Fruit fly (Drosophila melanogaster) whole organism, embryonic: Measurements from ENCODE around the gene CG32645.

Source experiments
- BEAF-32 ChIP-seq: fragments of 200-800 bp; sonication (Bioruptor generic); optimal IDR thresholded peaks from 3 replicates; lab custom pipeline; 2017; ENCODE audit warnings: missing biosample characterization, missing genetic modification characterization, mild to moderate bottlenecking, moderate library complexity, missing genetic modification reagents
- CG11093 ChIP-seq: fragments of 200-800 bp; sonication (Bioruptor generic); IDR thresholded peaks from 3 replicates; pipeline ENCODE4 v1.3.6; 2022; ENCODE audit warnings: missing biosample characterization, missing genetic modification characterization
- CG11723 ChIP-seq: fragments of 200-800 bp; sonication (Bioruptor generic); optimal IDR thresholded peaks from 2 replicates; lab custom pipeline; 2017; ENCODE audit warnings: missing biosample characterization, mild to moderate bottlenecking, missing genetic modification characterization
- CG12071 ChIP-seq: fragments of 200-800 bp; sonication (Bioruptor generic); optimal IDR thresholded peaks from 3 replicates; lab custom pipeline; 2018; ENCODE audit warnings: missing biosample characterization, mild to moderate bottlenecking, missing genetic modification characterization
- CG12219 ChIP-seq: fragments of 200-800 bp; sonication (Bioruptor generic); optimal IDR thresholded peaks from 3 replicates; lab custom pipeline; 2018; ENCODE audit warnings: missing biosample characterization, mild to moderate bottlenecking, missing genetic modification characterization
- CG12659 ChIP-seq: fragments of 200-800 bp; sonication (Bioruptor generic); optimal IDR thresholded peaks from 3 replicates; lab custom pipeline; 2017; ENCODE audit warnings: mild to moderate bottlenecking, missing biosample characterization, missing genetic modification reagents, missing genetic modification characterization
- CG13624 ChIP-seq: fragments of 200-800 bp; sonication (Bioruptor generic); optimal IDR thresholded peaks from 2 replicates; lab custom pipeline; 2016; ENCODE audit warnings: missing biosample characterization, missing genetic modification characterization
- CG14441 ChIP-seq: fragments of 200-800 bp; sonication (Bioruptor generic); IDR thresholded peaks from 2 replicates; pipeline ENCODE4 v1.3.6; 2022; ENCODE audit warnings: missing biosample characterization, missing genetic modification characterization
- CG1602 ChIP-seq: fragments of 200-800 bp; sonication (Bioruptor generic); optimal IDR thresholded peaks from 3 replicates; lab custom pipeline; 2016; ENCODE audit warnings: missing biosample characterization, missing genetic modification characterization
- CG16815 ChIP-seq: fragments of 200-800 bp; sonication (Bioruptor generic); optimal IDR thresholded peaks from 3 replicates; lab custom pipeline; 2017; ENCODE audit warnings: missing biosample characterization, mild to moderate bottlenecking, missing genetic modification characterization
- CG18599 ChIP-seq: fragments of 200-800 bp; sonication (Bioruptor generic); optimal IDR thresholded peaks from 3 replicates; lab custom pipeline; 2017; ENCODE audit warnings: missing biosample characterization, missing genetic modification characterization, mild to moderate bottlenecking, moderate library complexity, missing genetic modification reagents
- CG2712 ChIP-seq: fragments of 200-800 bp; optimal IDR thresholded peaks from 3 replicates; lab custom pipeline; 2019; ENCODE audit warnings: missing biosample characterization, mild to moderate bottlenecking, missing genetic modification characterization, moderate library complexity
- CG3281 ChIP-seq: fragments of 200-800 bp; sonication (Bioruptor generic); optimal IDR thresholded peaks from 3 replicates; lab custom pipeline; 2017; ENCODE audit warnings: missing biosample characterization, mild to moderate bottlenecking, missing genetic modification characterization
- CG43689 ChIP-seq: fragments of 200-800 bp; sonication (Bioruptor generic); IDR thresholded peaks from 2 replicates; pipeline ENCODE4 v1.3.6; 2022; ENCODE audit warnings: missing biosample characterization, missing genetic modification characterization
- CG6791 ChIP-seq: fragments of 200-800 bp; sonication (Bioruptor generic); IDR thresholded peaks from 3 replicates; pipeline ENCODE4 v1.3.6; 2022; ENCODE audit warnings: missing biosample characterization, missing genetic modification characterization; ENCODE audit not compliant: partially characterized antibody
- CG7271 ChIP-seq: fragments of 200-800 bp; sonication (Bioruptor generic); optimal IDR thresholded peaks from 2 replicates; lab custom pipeline; 2018; ENCODE audit warnings: missing biosample characterization, mild to moderate bottlenecking, missing genetic modification characterization, moderate library complexity
- CG7786 ChIP-seq: fragments of 200-800 bp; sonication (Bioruptor generic); optimal IDR thresholded peaks from 2 replicates; lab custom pipeline; 2016; ENCODE audit warnings: missing biosample characterization, missing genetic modification characterization
- D19A ChIP-seq: fragments of 200-800 bp; optimal IDR thresholded peaks from 3 replicates; lab custom pipeline; 2019; ENCODE audit warnings: missing biosample characterization, mild to moderate bottlenecking, missing genetic modification characterization, moderate library complexity
- Dip3 ChIP-seq: fragments of 200-800 bp; sonication (Bioruptor generic); optimal IDR thresholded peaks from 3 replicates; lab custom pipeline; 2016; ENCODE audit warnings: missing biosample characterization, missing genetic modification characterization
- Drgx ChIP-seq: fragments of 200-800 bp; sonication (Bioruptor generic); IDR thresholded peaks from 2 replicates; pipeline ENCODE4 v1.3.6; 2022; ENCODE audit warnings: missing biosample characterization, missing genetic modification characterization
- Ets65A ChIP-seq: fragments of 200-800 bp; sonication (Bioruptor generic); peaks from one replicate; lab custom pipeline; 2016; ENCODE audit warnings: missing biosample characterization, missing genetic modification characterization
- Hand ChIP-seq: fragments of 200-800 bp; sonication (Bioruptor generic); optimal IDR thresholded peaks from 2 replicates; lab custom pipeline; 2017; ENCODE audit warnings: mild to moderate bottlenecking, missing biosample characterization, missing genetic modification reagents, missing genetic modification characterization
- Jarid2 ChIP-seq: fragments of 200-800 bp; sonication (Bioruptor generic); optimal IDR thresholded peaks from 3 replicates; lab custom pipeline; 2017; ENCODE audit warnings: mild to moderate bottlenecking, missing biosample characterization, missing genetic modification reagents, missing genetic modification characterization
- Lpt ChIP-seq: fragments of >200 bp; optimal IDR thresholded peaks from 2 replicates; lab custom pipeline; 2018; ENCODE audit warnings: missing biosample characterization, missing genetic modification characterization
- NK7.1 ChIP-seq: fragments of 200-800 bp; sonication (Bioruptor generic); optimal IDR thresholded peaks from 3 replicates; lab custom pipeline; 2016; ENCODE audit warnings: missing biosample characterization, missing genetic modification characterization
- Nf-YA ChIP-seq: fragments of 200-800 bp; sonication (Bioruptor generic); IDR thresholded peaks from 2 replicates; pipeline ENCODE4 v1.3.6; 2022; ENCODE audit warnings: missing biosample characterization, missing genetic modification characterization
- Oli ChIP-seq: fragments of 200-800 bp; sonication (Bioruptor generic); optimal IDR thresholded peaks from 2 replicates; lab custom pipeline; 2018; ENCODE audit warnings: missing biosample characterization, mild to moderate bottlenecking, missing genetic modification characterization, moderate library complexity
- Optix ChIP-seq: fragments of 200-800 bp; sonication (Bioruptor generic); IDR thresholded peaks from 3 replicates; pipeline ENCODE4 v1.3.6; 2022; ENCODE audit warnings: missing biosample characterization, missing genetic modification characterization
- abd-A ChIP-seq: fragments of 200-800 bp; sonication (Bioruptor generic); optimal IDR thresholded peaks from 3 replicates; lab custom pipeline; 2019; ENCODE audit warnings: missing biosample characterization, mild to moderate bottlenecking, missing genetic modification characterization, moderate library complexity
- croc ChIP-seq: fragments of 200-800 bp; sonication (Bioruptor generic); conservative IDR thresholded peaks from 3 replicates; pipeline ENCODE4 v1.3.6; 2022; ENCODE audit warnings: missing biosample characterization, missing genetic modification characterization
- gfzf ChIP-seq: fragments of 200-800 bp; sonication (Bioruptor generic); optimal IDR thresholded peaks from 2 replicates; lab custom pipeline; 2016; ENCODE audit warnings: missing biosample characterization, mild to moderate bottlenecking, missing genetic modification characterization, moderate library complexity
- her ChIP-seq: fragments of 200-800 bp; sonication (Bioruptor generic); optimal IDR thresholded peaks from 2 replicates; lab custom pipeline; 2016; ENCODE audit warnings: missing biosample characterization, missing genetic modification characterization
- jigr1 ChIP-seq: fragments of 200-800 bp; sonication (Bioruptor generic); IDR thresholded peaks from 3 replicates; pipeline ENCODE4 v1.3.6; 2022; ENCODE audit warnings: missing biosample characterization, missing genetic modification characterization
- klu ChIP-seq: fragments of 200-800 bp; sonication (Bioruptor generic); IDR thresholded peaks from 2 replicates; pipeline ENCODE4 v1.3.6; 2022; ENCODE audit warnings: missing biosample characterization, missing genetic modification characterization
- kni ChIP-seq: fragments of 200-800 bp; sonication (Bioruptor generic); optimal IDR thresholded peaks from 3 replicates; lab custom pipeline; 2017; ENCODE audit warnings: mild to moderate bottlenecking, missing biosample characterization, missing genetic modification reagents, missing genetic modification characterization
- lmd ChIP-seq: fragments of 200-800 bp; sonication (Bioruptor generic); IDR thresholded peaks from 2 replicates; pipeline ENCODE4 v1.3.6; 2022; ENCODE audit warnings: missing biosample characterization, missing genetic modification characterization
- pan ChIP-seq, 4 experiments: fragments of >200 bp in 3 of 4; fragments of 200-800 bp in 1 of 4; sonication (Bioruptor generic) in 1 of 4; optimal IDR thresholded peaks in 3 of 4; IDR thresholded peaks in 1 of 4; 2 replicates each; pipeline versions ENCODE4 v1.3.6 to Lab custom; 2017 to 2022; ENCODE audit warnings: missing biosample characterization in 2 of 4, missing genetic modification characterization in 2 of 4, mixed read lengths in 1 of 4
- pros ChIP-seq: fragments of 200-800 bp; sonication (Bioruptor generic); optimal IDR thresholded peaks from 3 replicates; lab custom pipeline; 2019; ENCODE audit warnings: missing biosample characterization, mild to moderate bottlenecking, missing genetic modification characterization, moderate library complexity
- pum ChIP-seq: fragments of 200-800 bp; sonication (Bioruptor generic); optimal IDR thresholded peaks from 2 replicates; lab custom pipeline; 2016; ENCODE audit warnings: missing biosample characterization, missing genetic modification characterization
- rib ChIP-seq: fragments of 200-800 bp; sonication (Bioruptor generic); IDR thresholded peaks from 2 replicates; pipeline ENCODE4 v1.3.6; 2022; ENCODE audit warnings: missing biosample characterization, missing genetic modification characterization
- row ChIP-seq: fragments of 200-800 bp; sonication (Bioruptor generic); IDR thresholded peaks from 3 replicates; pipeline ENCODE4 v1.3.6; 2022; ENCODE audit warnings: missing biosample characterization, missing genetic modification characterization
- sima ChIP-seq: fragments of 200-800 bp; sonication (Bioruptor generic); optimal IDR thresholded peaks from 2 replicates; lab custom pipeline; 2016; ENCODE audit warnings: missing biosample characterization, missing genetic modification characterization
- slp2 ChIP-seq: fragments of 200-800 bp; sonication (Bioruptor generic); optimal IDR thresholded peaks from 2 replicates; lab custom pipeline; 2016; ENCODE audit warnings: missing biosample characterization, missing genetic modification characterization
- sna ChIP-seq: fragments of 200-800 bp; sonication (Bioruptor generic); IDR thresholded peaks from 2 replicates; pipeline ENCODE4 v1.3.6; 2022; ENCODE audit warnings: missing biosample characterization, missing genetic modification characterization; ENCODE audit not compliant: partially characterized antibody
- tll ChIP-seq, 2 experiments: fragments of 200-800 bp in 1 of 2; fragments of >200 bp in 1 of 2; sonication (Bioruptor generic) in 1 of 2; optimal IDR thresholded peaks; 2 replicates each; lab custom pipeline; 2017 to 2019; ENCODE audit warnings: missing biosample characterization in 2 of 2, missing genetic modification characterization in 2 of 2, mild to moderate bottlenecking in 1 of 2, moderate library complexity in 1 of 2
- tna ChIP-seq: fragments of 200-800 bp; sonication (Bioruptor generic); IDR thresholded peaks from 2 replicates; pipeline ENCODE4 v1.3.6; 2022; ENCODE audit warnings: missing biosample characterization, missing genetic modification characterization; ENCODE audit not compliant: partially characterized antibody
- trh ChIP-seq: fragments of 200-800 bp; sonication (Bioruptor generic); optimal IDR thresholded peaks from 2 replicates; lab custom pipeline; 2016; ENCODE audit warnings: missing biosample characterization, missing genetic modification characterization
- z ChIP-seq: fragments of 200-800 bp; sonication (Bioruptor generic); IDR thresholded peaks from 3 replicates; pipeline ENCODE4 v1.3.6; 2022; ENCODE audit warnings: missing biosample characterization, missing genetic modification characterization
- zfh1 ChIP-seq: fragments of 200-800 bp; sonication (Bioruptor generic); IDR thresholded peaks from 3 replicates; pipeline ENCODE4 v1.3.6; 2022; ENCODE audit warnings: missing biosample characterization, missing genetic modification characterization

The CG32645 gene

dm6 chrX:13136939-13137697, 1.9 kb upstream of the CG32645 start (continued):
- TF ChIP-seq Optix (GFP tag; lab: Robert Waterston, UW) (peak; percentile 82), CG18599 (GFP tag; lab: Kevin White, UChicago) (peak; percentile 34), CG14441 (peak; percentile 66), z (GFP tag; lab: Robert Waterston, UW) (no peak), klu (GFP tag; lab: Robert Waterston, UW) (no peak), Jarid2 (GFP tag; lab: Kevin White, UChicago) (no peak), Nf-YA (peak; percentile 41; the same call in 1 of the 2 replicates), CG1602 (GFP tag; lab: Kevin White, UChicago) (no peak), CG16815 (GFP tag; lab: Kevin White, UChicago) (no peak), tll (GFP tag; optimal IDR thresholded peaks at IDR 0.05; lab: Kevin White, UChicago) (no peak), CG6791 (no peak), CG13624 (GFP tag; lab: Kevin White, UChicago) (no peak), CG7271 (tag; lab: Kevin White, UChicago) (no peak), rib (GFP tag; lab: Robert Waterston, UW) (no peak), jigr1 (GFP tag; lab: Robert Waterston, UW) (0 out of 3 replicates have a peak, but pooled peaks have one; percentile 52), BEAF-32 (no peak), her (GFP tag; lab: Kevin White, UChicago) (no peak), CG11093 (GFP tag; lab: Robert Waterston, UW) (peak; percentile 54; the same call in 1 of the 3 replicates), Ets65A (GFP tag; lab: Kevin White, UChicago) (peak; percentile 15), Lpt (GFP tag; lab: Kevin White, UChicago) (no peak), row (GFP tag; lab: Robert Waterston, UW) (peak; percentile 76), Dip3 (GFP tag; lab: Kevin White, UChicago) (no peak), pan (optimal IDR thresholded peaks at IDR 0.05; lab: Kevin White, UChicago) (no peak), pan (GFP tag; optimal IDR thresholded peaks at IDR 0.05 in 1 of 2, IDR thresholded peaks at IDR 0.05 in 1 of 2) (peak in 1 of 2 experiments; percentile 81), zfh1 (peak; percentile 69; the same call in 2 of the 3 replicates), sima (GFP tag; lab: Kevin White, UChicago) (no peak), CG3281 (no peak), CG12219 (GFP tag; lab: Kevin White, UChicago) (no peak), Drgx (GFP tag; lab: Robert Waterston, UW) (peak; percentile 64), Oli (tag; lab: Kevin White, UChicago) (peak; percentile 45), NK7.1 (GFP tag; lab: Kevin White, UChicago) (no peak), CG7786 (GFP tag; lab: Kevin White, UChicago) (no peak), gfzf (GFP tag; lab: Kevin White, UChicago) (no peak), trh (peak; percentile 18), croc (GFP tag; lab: Robert Waterston, UW) (peak; percentile 54), tna (no peak), pum (GFP tag; lab: Kevin White, UChicago) (peak; percentile 8), slp2 (GFP tag; lab: Kevin White, UChicago) (no peak), CG2712 (peak; percentile 43), CG12071 (GFP tag; lab: Kevin White, UChicago) (no peak), pros (peak; percentile 39), Hand (GFP tag; lab: Kevin White, UChicago) (no peak), CG12659 (GFP tag; lab: Kevin White, UChicago) (no peak), D19A (tag; lab: Kevin White, UChicago) (peak; percentile 38), sna (GFP tag; lab: Robert Waterston, UW) (no peak), CG11723 (peak; percentile 28), CG43689 (GFP tag; lab: Robert Waterston, UW) (no peak; the same call in 1 of the 2 replicates), lmd (GFP tag; lab: Robert Waterston, UW) (peak; percentile 66), kni (GFP tag; lab: Kevin White, UChicago) (peak; percentile 37), abd-A (peak; percentile 49)
